Fruit fly (Drosophila melanogaster) whole organism, embryonic: ENCODE results near the gene CG14450.

ENCODE experiments used
- Bdp1 ChIP-seq: fragments of 200-800 bp; sonication (Bioruptor generic); optimal IDR thresholded peaks from 3 replicates; lab custom pipeline; 2016; ENCODE audit warnings: missing biosample characterization, missing genetic modification characterization
- Bgb ChIP-seq: fragments of 200-800 bp; sonication (Bioruptor generic); IDR thresholded peaks from 2 replicates; pipeline ENCODE4 v1.3.6; 2022; ENCODE audit warnings: missing biosample characterization, missing genetic modification characterization; ENCODE audit not compliant: partially characterized antibody
- CG11504 ChIP-seq: fragments of 200-800 bp; sonication (Bioruptor generic); optimal IDR thresholded peaks from 3 replicates; lab custom pipeline; 2019; ENCODE audit warnings: missing biosample characterization, mild to moderate bottlenecking, missing genetic modification characterization, moderate library complexity
- CG13894 ChIP-seq: fragments of 200-800 bp; sonication (Bioruptor generic); optimal IDR thresholded peaks from 3 replicates; lab custom pipeline; 2018; ENCODE audit warnings: missing biosample characterization, mild to moderate bottlenecking, missing genetic modification characterization, moderate library complexity
- CG15514 ChIP-seq: fragments of 200-800 bp; sonication (Bioruptor generic); optimal IDR thresholded peaks from 3 replicates; lab custom pipeline; 2017; ENCODE audit warnings: missing biosample characterization, missing genetic modification characterization, mild to moderate bottlenecking, moderate library complexity, missing genetic modification reagents
- CG1603 ChIP-seq: fragments of 200-800 bp; sonication (Bioruptor generic); optimal IDR thresholded peaks from 2 replicates; lab custom pipeline; 2019; ENCODE audit warnings: missing biosample characterization, mild to moderate bottlenecking, missing genetic modification characterization, moderate library complexity
- CG16813 ChIP-seq: fragments of 200-800 bp; sonication (Bioruptor generic); IDR thresholded peaks from 3 replicates; pipeline ENCODE4 v1.3.6; 2022; ENCODE audit warnings: missing biosample characterization, missing genetic modification characterization; ENCODE audit not compliant: partially characterized antibody
- CG2116 ChIP-seq: fragments of 200-800 bp; sonication (Bioruptor generic); optimal IDR thresholded peaks from 3 replicates; lab custom pipeline; 2018; ENCODE audit warnings: missing biosample characterization, mild to moderate bottlenecking, missing genetic modification characterization
- CG31224 ChIP-seq: fragments of 200-800 bp; sonication (Bioruptor generic); IDR thresholded peaks from 2 replicates; pipeline ENCODE4 v1.3.6; 2022; ENCODE audit warnings: missing biosample characterization, missing genetic modification characterization
- CG33213 ChIP-seq: fragments of 200-800 bp; sonication (Bioruptor generic); optimal IDR thresholded peaks from 3 replicates; lab custom pipeline; 2016; ENCODE audit warnings: missing biosample characterization, missing genetic modification characterization
- CG3726 ChIP-seq: fragments of 200-800 bp; sonication (Bioruptor generic); IDR thresholded peaks from 3 replicates; pipeline ENCODE4, ENCODE4 v1.3.6; 2022; ENCODE audit warnings: missing biosample characterization, missing genetic modification characterization
- CG5180 ChIP-seq: fragments of 200-800 bp; sonication (Bioruptor generic); optimal IDR thresholded peaks from 3 replicates; lab custom pipeline; 2017; ENCODE audit warnings: missing biosample characterization, missing genetic modification characterization, mild to moderate bottlenecking, moderate library complexity, missing genetic modification reagents
- CG6683 ChIP-seq: fragments of 200-800 bp; sonication (Bioruptor generic); optimal IDR thresholded peaks from 2 replicates; lab custom pipeline; 2017; ENCODE audit warnings: missing biosample characterization, mild to moderate bottlenecking, missing genetic modification characterization, missing genetic modification reagents
- CG6854 ChIP-seq: fragments of 200-800 bp; sonication (Bioruptor generic); optimal IDR thresholded peaks from 3 replicates; lab custom pipeline; 2017; ENCODE audit warnings: missing biosample characterization, mild to moderate bottlenecking, missing genetic modification characterization
- CG7271 ChIP-seq: fragments of 200-800 bp; sonication (Bioruptor generic); optimal IDR thresholded peaks from 2 replicates; lab custom pipeline; 2018; ENCODE audit warnings: missing biosample characterization, mild to moderate bottlenecking, missing genetic modification characterization, moderate library complexity
- CG8290 ChIP-seq, 3 experiments: fragments of 200-800 bp; sonication (Bioruptor generic); optimal IDR thresholded peaks; 2 replicates each; lab custom pipeline; 2016 to 2019; ENCODE audit warnings: missing biosample characterization in 3 of 3, missing genetic modification characterization in 3 of 3, mild to moderate bottlenecking in 2 of 3, moderate library complexity in 1 of 3
- CG8359 ChIP-seq: fragments of 200-800 bp; sonication (Bioruptor generic); optimal IDR thresholded peaks from 2 replicates; lab custom pipeline; 2017; ENCODE audit warnings: missing biosample characterization, mild to moderate bottlenecking, missing genetic modification characterization, borderline replicate concordance
- CG9797 ChIP-seq: fragments of 200-800 bp; sonication (Bioruptor generic); optimal IDR thresholded peaks from 3 replicates; lab custom pipeline; 2018; ENCODE audit warnings: missing biosample characterization, mild to moderate bottlenecking, missing genetic modification characterization
- CTCF ChIP-seq: fragments of 200-800 bp; sonication (Bioruptor generic); optimal IDR thresholded peaks from 2 replicates; lab custom pipeline; 2017; ENCODE audit warnings: missing biosample characterization, mild to moderate bottlenecking, missing genetic modification characterization, moderate library complexity
- CoRest ChIP-seq: fragments of 200-800 bp; sonication (Bioruptor generic); optimal IDR thresholded peaks from 3 replicates; lab custom pipeline; 2018; ENCODE audit warnings: missing biosample characterization, mild to moderate bottlenecking, missing genetic modification characterization, moderate library complexity
- Dek ChIP-seq: fragments of 200-800 bp; sonication (Bioruptor generic); optimal IDR thresholded peaks from 3 replicates; lab custom pipeline; 2019; ENCODE audit warnings: missing biosample characterization, mild to moderate bottlenecking, missing genetic modification characterization, moderate library complexity
- Ets65A ChIP-seq: fragments of 200-800 bp; sonication (Bioruptor generic); peaks from one replicate; lab custom pipeline; 2016; ENCODE audit warnings: missing biosample characterization, missing genetic modification characterization
- Hmr ChIP-seq: fragments of 200-800 bp; sonication (Bioruptor generic); optimal IDR thresholded peaks from 3 replicates; lab custom pipeline; 2017; ENCODE audit warnings: mild to moderate bottlenecking, missing biosample characterization, missing genetic modification reagents, missing genetic modification characterization
- Hr51 ChIP-seq, 2 experiments: fragments of 200-800 bp; sonication (Bioruptor generic); optimal IDR thresholded peaks; 2 replicates in 1 of 2; 3 replicates in 1 of 2; lab custom pipeline; 2016 to 2018; ENCODE audit warnings: missing biosample characterization in 2 of 2, missing genetic modification characterization in 2 of 2, mild to moderate bottlenecking in 1 of 2, moderate library complexity in 1 of 2
- Kr ChIP-seq: fragments of 200-800 bp; sonication (Bioruptor generic); optimal IDR thresholded peaks from 2 replicates; lab custom pipeline; 2017; ENCODE audit warnings: missing biosample characterization, mild to moderate bottlenecking, missing genetic modification characterization
- Lhr ChIP-seq: fragments of 200-800 bp; sonication (Bioruptor generic); optimal IDR thresholded peaks from 3 replicates; lab custom pipeline; 2017; ENCODE audit warnings: mild to moderate bottlenecking, missing biosample characterization, missing genetic modification reagents, missing genetic modification characterization
- MESR4 ChIP-seq: fragments of 200-800 bp; sonication (Bioruptor generic); optimal IDR thresholded peaks from 2 replicates; lab custom pipeline; 2018; ENCODE audit warnings: missing biosample characterization, mild to moderate bottlenecking, missing genetic modification characterization, moderate library complexity
- Opbp ChIP-seq: fragments of 200-800 bp; sonication (Bioruptor generic); IDR thresholded peaks from 3 replicates; pipeline ENCODE4 v1.3.6; 2022; ENCODE audit warnings: missing biosample characterization, missing genetic modification characterization; ENCODE audit not compliant: partially characterized antibody
- Sin3A ChIP-seq: fragments of >200 bp; optimal IDR thresholded peaks from 2 replicates; lab custom pipeline; 2018
- abd-A ChIP-seq: fragments of 200-800 bp; sonication (Bioruptor generic); optimal IDR thresholded peaks from 3 replicates; lab custom pipeline; 2019; ENCODE audit warnings: missing biosample characterization, mild to moderate bottlenecking, missing genetic modification characterization, moderate library complexity
- amos ChIP-seq: fragments of 200-800 bp; sonication (Bioruptor generic); IDR thresholded peaks from 2 replicates; pipeline ENCODE4 v1.3.6; 2022; ENCODE audit warnings: missing biosample characterization, missing genetic modification characterization; ENCODE audit not compliant: partially characterized antibody
- gfzf ChIP-seq: fragments of 200-800 bp; sonication (Bioruptor generic); optimal IDR thresholded peaks from 2 replicates; lab custom pipeline; 2016; ENCODE audit warnings: missing biosample characterization, mild to moderate bottlenecking, missing genetic modification characterization, moderate library complexity
- klu ChIP-seq: fragments of 200-800 bp; sonication (Bioruptor generic); IDR thresholded peaks from 2 replicates; pipeline ENCODE4 v1.3.6; 2022; ENCODE audit warnings: missing biosample characterization, missing genetic modification characterization
- nerfin-1 ChIP-seq: fragments of 200-800 bp; sonication (Bioruptor generic); optimal IDR thresholded peaks from 3 replicates; lab custom pipeline; 2019; ENCODE audit warnings: missing biosample characterization, mild to moderate bottlenecking, missing genetic modification characterization, moderate library complexity
- nom ChIP-seq: fragments of 200-800 bp; sonication (Bioruptor generic); optimal IDR thresholded peaks from 2 replicates; lab custom pipeline; 2017; ENCODE audit warnings: missing biosample characterization, missing genetic modification characterization, mild to moderate bottlenecking, moderate library complexity, missing genetic modification reagents
- odd ChIP-seq: fragments of 200-800 bp; sonication (Bioruptor generic); optimal IDR thresholded peaks from 2 replicates; lab custom pipeline; 2017; ENCODE audit warnings: missing biosample characterization, mild to moderate bottlenecking, missing genetic modification characterization
- onecut ChIP-seq: fragments of 200-800 bp; sonication (Bioruptor generic); IDR thresholded peaks from 2 replicates; pipeline ENCODE4 v1.3.6; 2022; ENCODE audit warnings: missing biosample characterization, missing genetic modification characterization
- org-1 ChIP-seq: fragments of 200-800 bp; sonication (Bioruptor generic); optimal IDR thresholded peaks from 2 replicates; lab custom pipeline; 2017; ENCODE audit warnings: missing biosample characterization, missing genetic modification characterization
- pzg ChIP-seq: fragments of 200-800 bp; sonication (Bioruptor generic); optimal IDR thresholded peaks from 3 replicates; lab custom pipeline; 2018; ENCODE audit warnings: missing biosample characterization, mild to moderate bottlenecking, missing genetic modification characterization, moderate library complexity
- rib ChIP-seq: fragments of 200-800 bp; sonication (Bioruptor generic); IDR thresholded peaks from 2 replicates; pipeline ENCODE4 v1.3.6; 2022; ENCODE audit warnings: missing biosample characterization, missing genetic modification characterization
- scrt ChIP-seq: fragments of 200-800 bp; sonication (Bioruptor generic); optimal IDR thresholded peaks from 2 replicates; lab custom pipeline; 2018; ENCODE audit warnings: missing biosample characterization, mild to moderate bottlenecking, missing genetic modification characterization, moderate library complexity
- ssp ChIP-seq: fragments of 200-800 bp; sonication (Bioruptor generic); IDR thresholded peaks from 2 replicates; pipeline ENCODE4 v1.3.6; 2022; ENCODE audit warnings: missing biosample characterization, missing genetic modification characterization
- stwl ChIP-seq: fragments of 200-800 bp; sonication (Bioruptor generic); optimal IDR thresholded peaks from 3 replicates; lab custom pipeline; 2018; ENCODE audit warnings: missing biosample characterization, mild to moderate bottlenecking, missing genetic modification characterization, moderate library complexity
- toy ChIP-seq: fragments of 200-800 bp; sonication (Bioruptor generic); IDR thresholded peaks from 2 replicates; pipeline ENCODE4 v1.3.6; 2022; ENCODE audit warnings: missing biosample characterization, missing genetic modification characterization
- trem ChIP-seq: fragments of 200-800 bp; optimal IDR thresholded peaks from 3 replicates; lab custom pipeline; 2019; ENCODE audit warnings: missing biosample characterization, mild to moderate bottlenecking, missing genetic modification characterization, moderate library complexity
- wor ChIP-seq: fragments of 200-800 bp; sonication (Bioruptor generic); IDR thresholded peaks from 2 replicates; pipeline ENCODE4 v1.3.6; 2022; ENCODE audit warnings: missing biosample characterization, missing genetic modification characterization
- yki ChIP-seq: fragments of >200 bp; optimal IDR thresholded peaks from 3 replicates; lab custom pipeline; 2018

The CG14450 gene

dm6 chr3L:22749987-22750386 lies 22.4 kb upstream of the CG14450 start (continued):
- TF ChIP-seq Kr (GFP tag; lab: Kevin White, UChicago) = no peak
- TF ChIP-seq CG16813 (GFP tag; lab: Robert Waterston, UW) = no peak
- TF ChIP-seq onecut (GFP tag; lab: Robert Waterston, UW) = peak; percentile 97
- TF ChIP-seq Bdp1 (GFP tag; lab: Kevin White, UChicago) = no peak
- TF ChIP-seq CG13894 (tag; lab: Kevin White, UChicago) = peak; percentile 29
- no peak for TF ChIP-seq rib (GFP tag; lab: Robert Waterston, UW)
- peak; percentile 41 for TF ChIP-seq Ets65A (GFP tag; lab: Kevin White, UChicago)
- no peak for TF ChIP-seq CG31224 (GFP tag; lab: Robert Waterston, UW)
- no peak for TF ChIP-seq CG6683 (GFP tag; lab: Kevin White, UChicago)
- no peak for TF ChIP-seq ssp
- TF ChIP-seq nerfin-1 (tag; lab: Kevin White, UChicago) = peak; percentile 7
- no peak for TF ChIP-seq odd (GFP tag; lab: Kevin White, UChicago)
- no peak for TF ChIP-seq wor (GFP tag; lab: Robert Waterston, UW)

dm6 chr3L:22749147-22749550 lies 21.6 kb upstream of the CG14450 start, which contains the start of gene SPoCk:
TSS of gene SPoCk (plus strand) at chr3L:22749444.
- no peak for TF ChIP-seq Hr51 (GFP tag; optimal IDR thresholded peaks at IDR 0.05; lab: Kevin White, UChicago)
- peak; percentile 66 for TF ChIP-seq stwl (tag; lab: Kevin White, UChicago)
- TF ChIP-seq CG11504 = peak; percentile 30
- no peak for TF ChIP-seq CG13894 (tag; lab: Kevin White, UChicago)
- no peak for TF ChIP-seq CG3726 (GFP tag; lab: Robert Waterston, UW)
- peak; percentile 60 for TF ChIP-seq CG9797 (GFP tag; lab: Kevin White, UChicago)
- TF ChIP-seq CG8359 (GFP tag; lab: Kevin White, UChicago) = no peak
- TF ChIP-seq CG6854 = no peak
- TF ChIP-seq yki (lab: Kevin White, UChicago) = no peak
- 0 out of 3 replicates have a peak, but pooled peaks have one; percentile 22 for TF ChIP-seq Opbp (GFP tag; lab: Robert Waterston, UW)
- TF ChIP-seq Lhr (GFP tag; lab: Kevin White, UChicago) = peak; percentile 54
- peak; percentile 13 for TF ChIP-seq CG33213 (GFP tag; lab: Kevin White, UChicago)
- peak; percentile 97 for TF ChIP-seq CG5180 (GFP tag; lab: Kevin White, UChicago)
- no peak for TF ChIP-seq klu (GFP tag; lab: Robert Waterston, UW)
- peak; percentile 24 for TF ChIP-seq Hmr (GFP tag; lab: Kevin White, UChicago)
- no peak for TF ChIP-seq CG7271 (tag; lab: Kevin White, UChicago)
- peak; percentile 52 for TF ChIP-seq Ets65A (GFP tag; lab: Kevin White, UChicago)
- peak; percentile 20 for TF ChIP-seq scrt (GFP tag; lab: Kevin White, UChicago)
- TF ChIP-seq nom (GFP tag; lab: Kevin White, UChicago) = peak; percentile 57
- no peak for TF ChIP-seq org-1 (GFP tag; lab: Kevin White, UChicago)
- peak; percentile 52 for TF ChIP-seq CG15514 (GFP tag; lab: Kevin White, UChicago)
- TF ChIP-seq toy (GFP tag; lab: Robert Waterston, UW) = 0 out of 2 replicates have a peak, but pooled peaks have one; percentile 35
- TF ChIP-seq MESR4 (GFP tag; lab: Kevin White, UChicago) = peak; percentile 15
- TF ChIP-seq pzg (GFP tag; lab: Kevin White, UChicago) = peak; percentile 62
- no peak for TF ChIP-seq Dek (tag; lab: Kevin White, UChicago)
- peak; percentile 55; the same call in 1 of the 2 replicates for TF ChIP-seq amos (GFP tag; lab: Robert Waterston, UW)
- TF ChIP-seq Bgb (GFP tag; lab: Robert Waterston, UW) = peak; percentile 36; the same call in 1 of the 2 replicates
- no peak for TF ChIP-seq CG8290 (GFP tag; optimal IDR thresholded peaks at IDR 0.05; lab: Kevin White, UChicago)
- peak in 1 of 2 experiments; percentile 24 for TF ChIP-seq CG8290 (tag; optimal IDR thresholded peaks at IDR 0.05; lab: Kevin White, UChicago)
- peak; percentile 98 for TF ChIP-seq onecut (GFP tag; lab: Robert Waterston, UW)
- TF ChIP-seq abd-A (tag; lab: Kevin White, UChicago) = peak; percentile 1
- TF ChIP-seq CG2116 (GFP tag; lab: Kevin White, UChicago) = peak; percentile 74
- TF ChIP-seq CG16813 (GFP tag; lab: Robert Waterston, UW) = peak; percentile 17; the same call in 1 of the 3 replicates
- TF ChIP-seq CG1603 (tag; lab: Kevin White, UChicago) = peak; percentile 13
- TF ChIP-seq Sin3A (lab: Kevin White, UChicago) = no peak
- TF ChIP-seq CTCF = peak; percentile 63
- TF ChIP-seq CoRest (tag; lab: Kevin White, UChicago) = no peak
- TF ChIP-seq gfzf (GFP tag; lab: Kevin White, UChicago) = peak; percentile 74
- peak; percentile 19 for TF ChIP-seq trem (tag; lab: Kevin White, UChicago)
